Fruit fly (Drosophila melanogaster): ENCODE measurements around the gene Fancd2.
A peak's percentile ranks its signal among the peaks of the same experiment; 100 is the strongest.

The Fancd2 gene

dm6 chr3R:20784436-20785368, 31.3 kb downstream of the Fancd2 start (continued):
- no peak for TF ChIP-seq Hr78 (GFP tag; optimal IDR thresholded peaks at IDR 0.05)
- TF ChIP-seq woc (GFP tag; optimal IDR thresholded peaks at IDR 0.05), result no peak

- peak; percentile 8 for TF ChIP-seq woc (GFP tag; optimal IDR thresholded peaks at IDR 0.05)
- peak; percentile 56 for TF ChIP-seq Hnf4 (GFP tag; optimal IDR thresholded peaks at IDR 0.05)
- TF ChIP-seq tai (GFP tag; optimal IDR thresholded peaks at IDR 0.05), result peak; percentile 20
- TF ChIP-seq Rel (GFP tag; optimal IDR thresholded peaks at IDR 0.05), result peak; percentile 24
- TF ChIP-seq Rel (tag; optimal IDR thresholded peaks at IDR 0.05), result peak; percentile 72
- TF ChIP-seq Dif (GFP tag; optimal IDR thresholded peaks at IDR 0.05; ENCODE audit: partially characterized antibody), result peak; percentile 68
- no peak for TF ChIP-seq CG9705 (GFP tag; optimal IDR thresholded peaks at IDR 0.05)
- peak; percentile 43 for TF ChIP-seq sage (GFP tag; optimal IDR thresholded peaks at IDR 0.05)
- TF ChIP-seq HLH106 (tag; optimal IDR thresholded peaks at IDR 0.05), result no peak
- peak; percentile 77 for TF ChIP-seq CrebA (GFP tag; optimal IDR thresholded peaks at IDR 0.05; ENCODE audit: borderline replicate concordance)
- TF ChIP-seq CG32264 (GFP tag; optimal IDR thresholded peaks at IDR 0.05), result peak; percentile 27
- peak; percentile 32 for TF ChIP-seq ey (GFP tag; optimal IDR thresholded peaks at IDR 0.05)
- TF ChIP-seq fru (GFP tag; optimal IDR thresholded peaks at IDR 0.05), result peak; percentile 65
- TF ChIP-seq dl (GFP tag; optimal IDR thresholded peaks at IDR 0.05; ENCODE audit: insufficient read depth in 1 of 2, partially characterized antibody in 2 of 2), result peak in 1 of 2 experiments; percentile 35
- no peak for TF ChIP-seq lola (GFP tag; optimal IDR thresholded peaks at IDR 0.05)
- TF ChIP-seq Myc (optimal IDR thresholded peaks at IDR 0.05), result no peak
- peak; percentile 52 for TF ChIP-seq Sp1 (GFP tag; optimal IDR thresholded peaks at IDR 0.05)
- no peak for TF ChIP-seq Dfd (GFP tag; optimal IDR thresholded peaks at IDR 0.05)
- no peak for TF ChIP-seq sv (GFP tag; optimal IDR thresholded peaks at IDR 0.05)
- TF ChIP-seq dsf (GFP tag; optimal IDR thresholded peaks at IDR 0.05; ENCODE audit: borderline replicate concordance), result no peak
- TF ChIP-seq psq (GFP tag; optimal IDR thresholded peaks at IDR 0.05), result peak; percentile 93
- no peak for TF ChIP-seq brk (GFP tag; optimal IDR thresholded peaks at IDR 0.05)
- peak; percentile 27 for TF ChIP-seq GATAd (GFP tag; optimal IDR thresholded peaks at IDR 0.05)
- peak; percentile 65 for TF ChIP-seq Hr78 (GFP tag; optimal IDR thresholded peaks at IDR 0.05)
- peak; percentile 44 for TF ChIP-seq Jra (GFP tag; optimal IDR thresholded peaks at IDR 0.05)
- peak; percentile 81 for TF ChIP-seq Hr83 (GFP tag; optimal IDR thresholded peaks at IDR 0.05; ENCODE audit: poor library complexity, severe bottlenecking)
- TF ChIP-seq Vsx2 (GFP tag; optimal IDR thresholded peaks at IDR 0.05; ENCODE audit: partially characterized antibody), result peak; percentile 15
- no peak for TF ChIP-seq dmrt93B (GFP tag; optimal IDR thresholded peaks at IDR 0.05)
- peak; percentile 5 to 73 for TF ChIP-seq foxo (GFP tag; optimal IDR thresholded peaks at IDR 0.05)
- TF ChIP-seq Abd-B (GFP tag; optimal IDR thresholded peaks at IDR 0.05), result peak; percentile 72
- TF ChIP-seq h (GFP tag; optimal IDR thresholded peaks at IDR 0.05), result peak; percentile 67
- TF ChIP-seq N (GFP tag; optimal IDR thresholded peaks at IDR 0.05), result peak; percentile 86
- peak; percentile 43 for TF ChIP-seq jim (GFP tag; optimal IDR thresholded peaks at IDR 0.05)
- TF ChIP-seq OdsH (GFP tag; optimal IDR thresholded peaks at IDR 0.05), result peak; percentile 53
- peak; percentile 52 for TF ChIP-seq br (GFP tag; optimal IDR thresholded peaks at IDR 0.05)
- TF ChIP-seq rgr (GFP tag; optimal IDR thresholded peaks at IDR 0.05), result peak; percentile 65
- TF ChIP-seq pan (optimal IDR thresholded peaks at IDR 0.05), result no peak
- no peak for TF ChIP-seq usp (GFP tag; optimal IDR thresholded peaks at IDR 0.05)
- no peak for TF ChIP-seq Mio (GFP tag; optimal IDR thresholded peaks at IDR 0.05)
These were observed 32.1 kb downstream of the Fancd2 start for dm6 chr3R:20783714-20784435.

Measured in whole organism, wandering third instar larva.